Fruit fly (Drosophila melanogaster) whole organism, embryonic: ENCODE results near the gene dj-1beta.

Experiments
- Aef1 ChIP-seq: fragments of 200-800 bp; sonication (Bioruptor generic); IDR thresholded peaks from 3 replicates; pipeline ENCODE4 v1.3.6; 2022; ENCODE audit warnings: missing biosample characterization, missing genetic modification characterization
- Atf3 ChIP-seq: fragments of 200-800 bp; sonication (Bioruptor generic); optimal IDR thresholded peaks from 3 replicates; lab custom pipeline; 2016; ENCODE audit warnings: missing biosample characterization, missing genetic modification characterization
- CG10366 ChIP-seq: fragments of 200-800 bp; sonication (Bioruptor generic); IDR thresholded peaks from 2 replicates; pipeline ENCODE4 v1.3.6; 2022; ENCODE audit warnings: missing biosample characterization, missing genetic modification characterization
- CG10431 ChIP-seq: fragments of 200-800 bp; sonication (Bioruptor generic); optimal IDR thresholded peaks from 3 replicates; lab custom pipeline; 2018; ENCODE audit warnings: missing biosample characterization, mild to moderate bottlenecking, missing genetic modification characterization
- CG11695 ChIP-seq: fragments of 200-800 bp; sonication (Bioruptor generic); IDR thresholded peaks from 3 replicates; pipeline ENCODE4 v1.3.6; 2022; ENCODE audit warnings: missing biosample characterization, missing genetic modification characterization
- CG12155 ChIP-seq: fragments of 200-800 bp; sonication (Bioruptor generic); optimal IDR thresholded peaks from 3 replicates; lab custom pipeline; 2016; ENCODE audit warnings: missing biosample characterization, missing genetic modification characterization
- CG13123 ChIP-seq: fragments of 200-800 bp; sonication (Bioruptor generic); optimal IDR thresholded peaks from 2 replicates; lab custom pipeline; 2016; ENCODE audit warnings: missing biosample characterization, missing genetic modification characterization
- CG14441 ChIP-seq: fragments of 200-800 bp; sonication (Bioruptor generic); IDR thresholded peaks from 2 replicates; pipeline ENCODE4 v1.3.6; 2022; ENCODE audit warnings: missing biosample characterization, missing genetic modification characterization
- CG15514 ChIP-seq: fragments of 200-800 bp; sonication (Bioruptor generic); optimal IDR thresholded peaks from 3 replicates; lab custom pipeline; 2017; ENCODE audit warnings: missing biosample characterization, missing genetic modification characterization, mild to moderate bottlenecking, moderate library complexity, missing genetic modification reagents
- CG15601 ChIP-seq: fragments of 200-800 bp; sonication (Bioruptor generic); optimal IDR thresholded peaks from 3 replicates; lab custom pipeline; 2019; ENCODE audit warnings: missing biosample characterization, mild to moderate bottlenecking, missing genetic modification characterization, moderate library complexity
- CG1602 ChIP-seq: fragments of 200-800 bp; sonication (Bioruptor generic); optimal IDR thresholded peaks from 3 replicates; lab custom pipeline; 2016; ENCODE audit warnings: missing biosample characterization, missing genetic modification characterization
- CG30020 ChIP-seq: fragments of 200-800 bp; optimal IDR thresholded peaks from 2 replicates; lab custom pipeline; 2019; ENCODE audit warnings: missing biosample characterization, mild to moderate bottlenecking, missing genetic modification characterization, moderate library complexity
- CG34422 ChIP-seq: fragments of 200-800 bp; sonication (Bioruptor generic); IDR thresholded peaks from 3 replicates; pipeline ENCODE4 v1.3.6; 2022; ENCODE audit warnings: missing biosample characterization, missing genetic modification characterization
- CG4854 ChIP-seq: fragments of 200-800 bp; sonication (Bioruptor generic); optimal IDR thresholded peaks from 2 replicates; lab custom pipeline; 2016; ENCODE audit warnings: missing biosample characterization, missing genetic modification characterization, inconsistent platforms
- CG6683 ChIP-seq: fragments of 200-800 bp; sonication (Bioruptor generic); optimal IDR thresholded peaks from 2 replicates; lab custom pipeline; 2017; ENCODE audit warnings: missing biosample characterization, mild to moderate bottlenecking, missing genetic modification characterization, missing genetic modification reagents
- CG7372 ChIP-seq: fragments of 200-800 bp; sonication (Bioruptor generic); IDR thresholded peaks from 2 replicates; pipeline ENCODE4 v1.3.6; 2022; ENCODE audit warnings: missing biosample characterization, missing genetic modification characterization
- CG8478 ChIP-seq: fragments of >200 bp; optimal IDR thresholded peaks from 2 replicates; lab custom pipeline; 2018
- CG9876 ChIP-seq: fragments of 200-800 bp; sonication (Bioruptor generic); optimal IDR thresholded peaks from 2 replicates; lab custom pipeline; 2016; ENCODE audit warnings: missing biosample characterization, missing genetic modification characterization
- E2f1 ChIP-seq: fragments of 200-800 bp; sonication (Bioruptor generic); IDR thresholded peaks from 2 replicates; pipeline ENCODE4 v1.3.6; 2022; ENCODE audit warnings: missing biosample characterization, missing genetic modification characterization
- GATAe ChIP-seq: fragments of 200-800 bp; sonication (Bioruptor generic); conservative IDR thresholded peaks from 2 replicates; pipeline ENCODE4 v1.3.6; 2022; ENCODE audit warnings: missing biosample characterization, missing genetic modification characterization
- Gsc ChIP-seq: fragments of 200-800 bp; sonication (Bioruptor generic); IDR thresholded peaks from 2 replicates; pipeline ENCODE4 v1.3.6; 2022; ENCODE audit warnings: missing biosample characterization, missing genetic modification characterization
- HLH4C ChIP-seq: fragments of 200-800 bp; sonication (Bioruptor generic); IDR thresholded peaks from 3 replicates; pipeline ENCODE4 v1.3.6; 2022; ENCODE audit warnings: missing biosample characterization, missing genetic modification characterization; ENCODE audit not compliant: partially characterized antibody
- Hey ChIP-seq: fragments of 200-800 bp; sonication (Bioruptor generic); optimal IDR thresholded peaks from 3 replicates; lab custom pipeline; 2018; ENCODE audit warnings: missing biosample characterization, mild to moderate bottlenecking, missing genetic modification characterization
- HmgD ChIP-seq: fragments of 200-800 bp; sonication (Bioruptor generic); optimal IDR thresholded peaks from 3 replicates; lab custom pipeline; 2016; ENCODE audit warnings: missing biosample characterization, missing genetic modification characterization
- Hmr ChIP-seq: fragments of 200-800 bp; sonication (Bioruptor generic); optimal IDR thresholded peaks from 3 replicates; lab custom pipeline; 2017; ENCODE audit warnings: mild to moderate bottlenecking, missing biosample characterization, missing genetic modification reagents, missing genetic modification characterization
- Hsf ChIP-seq: fragments of 200-800 bp; sonication (Bioruptor generic); optimal IDR thresholded peaks from 3 replicates; lab custom pipeline; 2016; ENCODE audit warnings: missing biosample characterization, missing genetic modification characterization
- Nf-YC ChIP-seq: fragments of 200-800 bp; optimal IDR thresholded peaks from 3 replicates; lab custom pipeline; 2019; ENCODE audit warnings: missing biosample characterization, mild to moderate bottlenecking, missing genetic modification characterization, moderate library complexity
- Rfx ChIP-seq: fragments of 200-800 bp; sonication (Bioruptor generic); IDR thresholded peaks from 2 replicates; pipeline ENCODE4 v1.3.6; 2022; ENCODE audit warnings: missing biosample characterization, missing genetic modification characterization
- Rx ChIP-seq: fragments of 200-800 bp; sonication (Bioruptor generic); IDR thresholded peaks from 2 replicates; pipeline ENCODE4 v1.3.6; 2022; ENCODE audit warnings: missing biosample characterization, missing genetic modification characterization
- ap ChIP-seq: fragments of 200-800 bp; sonication (Bioruptor generic); IDR thresholded peaks from 2 replicates; pipeline ENCODE4 v1.3.6; 2022; ENCODE audit warnings: missing biosample characterization, missing genetic modification characterization
- ase ChIP-seq: fragments of 200-800 bp; sonication (Bioruptor generic); IDR thresholded peaks from 3 replicates; pipeline ENCODE4 v1.3.6; 2022; ENCODE audit warnings: missing biosample characterization, missing genetic modification characterization
- chif ChIP-seq, 2 experiments: fragments of 200-800 bp; sonication (Bioruptor generic); optimal IDR thresholded peaks; 3 replicates each; lab custom pipeline; 2016; ENCODE audit warnings: missing biosample characterization in 2 of 2, missing genetic modification characterization in 2 of 2
- chinmo ChIP-seq: fragments of 200-800 bp; sonication (Bioruptor generic); IDR thresholded peaks from 4 replicates; pipeline ENCODE4 v1.3.6; 2022; ENCODE audit warnings: missing biosample characterization, missing genetic modification characterization; ENCODE audit not compliant: partially characterized antibody
- chn ChIP-seq: fragments of 200-800 bp; sonication (Bioruptor generic); optimal IDR thresholded peaks from 2 replicates; lab custom pipeline; 2016; ENCODE audit warnings: missing biosample characterization, missing genetic modification characterization
- esg ChIP-seq: fragments of 200-800 bp; sonication (Bioruptor generic); conservative IDR thresholded peaks from 2 replicates; pipeline ENCODE4 v1.3.6; 2022; ENCODE audit warnings: missing biosample characterization, missing genetic modification characterization
- fd3F ChIP-seq: fragments of 200-800 bp; sonication (Bioruptor generic); optimal IDR thresholded peaks from 2 replicates; lab custom pipeline; 2018; ENCODE audit warnings: missing biosample characterization, mild to moderate bottlenecking, missing genetic modification characterization, moderate library complexity
- hbn ChIP-seq: fragments of 200-800 bp; sonication (Bioruptor generic); IDR thresholded peaks from 2 replicates; pipeline ENCODE4 v1.3.6; 2022; ENCODE audit warnings: missing biosample characterization, missing genetic modification characterization; ENCODE audit not compliant: partially characterized antibody
- ind ChIP-seq: fragments of 200-800 bp; sonication (Bioruptor generic); optimal IDR thresholded peaks from 3 replicates; lab custom pipeline; 2016; ENCODE audit warnings: missing biosample characterization, missing genetic modification characterization
- lola ChIP-seq, 3 experiments: fragments of >200 bp in 2 of 3; fragments of 200-800 bp in 1 of 3; sonication (Bioruptor generic) in 1 of 3; optimal IDR thresholded peaks; 2 replicates each; lab custom pipeline; 2017 to 2019; ENCODE audit warnings: missing biosample characterization in 3 of 3, missing genetic modification characterization in 3 of 3, mild to moderate bottlenecking in 1 of 3, moderate library complexity in 1 of 3
- mam ChIP-seq: fragments of 200-800 bp; sonication (Bioruptor generic); optimal IDR thresholded peaks from 3 replicates; lab custom pipeline; 2016; ENCODE audit warnings: missing biosample characterization, missing genetic modification characterization
- mirr ChIP-seq: fragments of 200-800 bp; sonication (Bioruptor generic); optimal IDR thresholded peaks from 3 replicates; lab custom pipeline; 2018; ENCODE audit warnings: missing biosample characterization, mild to moderate bottlenecking, missing genetic modification characterization
- nmo ChIP-seq: fragments of 200-800 bp; sonication (Bioruptor generic); optimal IDR thresholded peaks from 2 replicates; lab custom pipeline; 2018; ENCODE audit warnings: missing biosample characterization, mild to moderate bottlenecking, missing genetic modification characterization, moderate library complexity
- org-1 ChIP-seq: fragments of 200-800 bp; sonication (Bioruptor generic); optimal IDR thresholded peaks from 2 replicates; lab custom pipeline; 2017; ENCODE audit warnings: missing biosample characterization, missing genetic modification characterization
- peb ChIP-seq: fragments of 200-800 bp; sonication (Bioruptor generic); IDR thresholded peaks from 2 replicates; pipeline ENCODE4 v1.3.6; 2022; ENCODE audit warnings: missing biosample characterization, missing genetic modification characterization
- psq ChIP-seq: fragments of 200-800 bp; sonication (Bioruptor generic); optimal IDR thresholded peaks from 2 replicates; lab custom pipeline; 2017; ENCODE audit warnings: missing biosample characterization, missing genetic modification characterization
- pzg ChIP-seq: fragments of 200-800 bp; sonication (Bioruptor generic); optimal IDR thresholded peaks from 3 replicates; lab custom pipeline; 2018; ENCODE audit warnings: missing biosample characterization, mild to moderate bottlenecking, missing genetic modification characterization, moderate library complexity
- sens-2 ChIP-seq: fragments of 200-800 bp; sonication (Bioruptor generic); IDR thresholded peaks from 2 replicates; pipeline ENCODE4 v1.3.6; 2022; ENCODE audit warnings: missing biosample characterization, missing genetic modification characterization
- ttk ChIP-seq: fragments of 200-800 bp; sonication (Bioruptor generic); IDR thresholded peaks from 2 replicates; pipeline ENCODE4 v2.1.2; 2022; ENCODE audit warnings: missing biosample characterization, missing genetic modification characterization
- tx ChIP-seq: fragments of 200-800 bp; sonication (Bioruptor generic); optimal IDR thresholded peaks from 2 replicates; lab custom pipeline; 2016; ENCODE audit warnings: missing biosample characterization, missing genetic modification characterization
- zen2 ChIP-seq: fragments of 200-800 bp; sonication (Bioruptor generic); IDR thresholded peaks from 3 replicates; pipeline ENCODE4 v1.3.6; 2022; ENCODE audit warnings: missing biosample characterization, missing genetic modification characterization; ENCODE audit not compliant: partially characterized antibody

The dj-1beta gene

DNA sequence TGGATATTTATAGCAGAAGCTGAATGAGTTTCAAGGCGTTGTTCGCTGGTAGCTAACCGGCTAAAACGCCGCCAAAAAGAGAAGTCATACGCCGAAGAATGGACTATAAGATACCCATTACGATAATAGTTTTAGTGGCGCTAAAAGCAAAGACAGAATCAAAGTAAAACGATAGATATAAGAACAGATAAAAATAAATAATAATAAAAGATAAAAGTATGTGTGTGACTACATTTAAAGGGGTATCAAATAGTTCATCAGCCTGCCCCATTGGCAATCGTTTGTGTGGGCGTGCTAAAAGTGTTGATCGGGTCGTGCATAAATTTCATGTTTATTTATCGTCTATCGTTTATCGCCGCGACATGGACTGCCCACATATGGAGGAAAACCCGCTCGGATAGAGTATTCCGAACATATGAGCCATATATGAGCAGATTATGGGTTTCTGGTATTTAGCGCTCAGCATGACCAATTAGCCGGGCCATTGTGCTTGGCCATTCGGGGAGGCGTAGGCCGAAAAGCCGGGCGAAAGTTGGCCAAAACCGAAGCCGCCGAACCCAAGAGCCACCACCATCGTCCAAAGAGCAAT is 9.5 kb upstream of the dj-1beta start (continued):
- peak; percentile 50 for TF ChIP-seq mam (GFP tag; lab: Kevin White, UChicago)
- no peak for TF ChIP-seq CG13123 (GFP tag; lab: Kevin White, UChicago)
- TF ChIP-seq zen2 (GFP tag; lab: Robert Waterston, UW) = no peak
- TF ChIP-seq Aef1 = peak; percentile 64
- TF ChIP-seq chn (GFP tag; lab: Kevin White, UChicago) = peak; percentile 34
- peak; percentile 51 for TF ChIP-seq org-1 (GFP tag; lab: Kevin White, UChicago)
- TF ChIP-seq Hsf (GFP tag; lab: Kevin White, UChicago) = peak; percentile 41
- TF ChIP-seq psq (GFP tag; lab: Kevin White, UChicago) = no peak
- peak; percentile 70 for TF ChIP-seq esg
- peak; percentile 86 for TF ChIP-seq Rfx (GFP tag; lab: Robert Waterston, UW)
- peak; percentile 50; the same call in 1 of the 2 replicates for TF ChIP-seq Rx (GFP tag; lab: Robert Waterston, UW)
- TF ChIP-seq Gsc (GFP tag; lab: Robert Waterston, UW) = no peak
- TF ChIP-seq CG6683 = peak; percentile 5
- TF ChIP-seq ind (GFP tag; lab: Kevin White, UChicago) = peak; percentile 68
- peak; percentile 68 for TF ChIP-seq nmo (GFP tag; lab: Kevin White, UChicago)
- TF ChIP-seq Atf3 (GFP tag; lab: Kevin White, UChicago) = no peak
- TF ChIP-seq CG12155 (GFP tag; lab: Kevin White, UChicago) = peak; percentile 59
- peak; percentile 56; the same call in 1 of the 3 replicates for TF ChIP-seq ase (GFP tag; lab: Robert Waterston, UW)
- TF ChIP-seq CG15514 (GFP tag; lab: Kevin White, UChicago) = peak; percentile 51
- TF ChIP-seq CG30020 (tag; lab: Kevin White, UChicago) = no peak
- TF ChIP-seq fd3F = peak; percentile 65
- TF ChIP-seq CG10366 (GFP tag; lab: Robert Waterston, UW) = peak; percentile 67
- TF ChIP-seq CG4854 (GFP tag; lab: Kevin White, UChicago) = no peak
- peak; percentile 80 for TF ChIP-seq E2f1 (GFP tag; lab: Robert Waterston, UW)
- TF ChIP-seq CG14441 (GFP tag; lab: Robert Waterston, UW) = peak; percentile 86
- TF ChIP-seq mirr (GFP tag; lab: Kevin White, UChicago) = no peak
- peak; percentile 66 for TF ChIP-seq CG7372
- no peak for TF ChIP-seq CG8478 (lab: Kevin White, UChicago)
- no peak for TF ChIP-seq GATAe
- no peak for TF ChIP-seq CG9876 (GFP tag; lab: Kevin White, UChicago)
- TF ChIP-seq HLH4C (GFP tag; lab: Robert Waterston, UW) = peak; percentile 74; the same call in 2 of the 3 replicates
- TF ChIP-seq CG34422 (GFP tag; lab: Robert Waterston, UW) = peak; percentile 74
- peak; percentile 70 for TF ChIP-seq Hmr (GFP tag; lab: Kevin White, UChicago)
- no peak for TF ChIP-seq sens-2
- no peak for TF ChIP-seq chif (GFP tag; optimal IDR thresholded peaks at IDR 0.05; lab: Kevin White, UChicago)
- 0 out of 4 replicates have a peak, but pooled peaks have one; percentile 24 for TF ChIP-seq chinmo
- no peak for TF ChIP-seq HmgD
- TF ChIP-seq CG10431 (GFP tag; lab: Kevin White, UChicago) = no peak
- TF ChIP-seq ap (GFP tag; lab: Robert Waterston, UW) = peak; percentile 52
- peak; percentile 12 for TF ChIP-seq CG1602 (GFP tag; lab: Kevin White, UChicago)
- no peak for TF ChIP-seq Hey (tag; lab: Kevin White, UChicago)
- peak; percentile 62; the same call in 2 of the 3 replicates for TF ChIP-seq CG11695 (GFP tag; lab: Robert Waterston, UW)
- peak in 1 of 3 experiments; percentile 1 for TF ChIP-seq lola (GFP tag; optimal IDR thresholded peaks at IDR 0.05; lab: Kevin White, UChicago)
- TF ChIP-seq pzg = no peak
- no peak for TF ChIP-seq hbn (GFP tag; lab: Robert Waterston, UW)
- no peak for TF ChIP-seq tx (GFP tag; lab: Kevin White, UChicago)
- TF ChIP-seq Nf-YC (tag; lab: Kevin White, UChicago) = peak; percentile 50
- peak; percentile 63 for TF ChIP-seq ttk (GFP tag; lab: Robert Waterston, UW)
- peak; percentile 15 for TF ChIP-seq CG15601
- TF ChIP-seq peb (GFP tag; lab: Robert Waterston, UW) = 0 out of 2 replicates have a peak, but pooled peaks have one; percentile 15
